Fruit fly (Drosophila melanogaster) whole organism, embryonic: ENCODE data around the gene Syx5.

Experiments
- Atf3 ChIP-seq: fragments of 200-800 bp; sonication (Bioruptor generic); optimal IDR thresholded peaks from 3 replicates; lab custom pipeline; 2016; ENCODE audit warnings: missing biosample characterization, missing genetic modification characterization
- Awh ChIP-seq: fragments of 200-800 bp; sonication (Bioruptor generic); IDR thresholded peaks from 2 replicates; pipeline ENCODE4, ENCODE4 v1.3.6; 2022; ENCODE audit warnings: missing biosample characterization, missing genetic modification characterization
- Bdp1 ChIP-seq: fragments of 200-800 bp; sonication (Bioruptor generic); optimal IDR thresholded peaks from 3 replicates; lab custom pipeline; 2016; ENCODE audit warnings: missing biosample characterization, missing genetic modification characterization
- Bgb ChIP-seq: fragments of 200-800 bp; sonication (Bioruptor generic); IDR thresholded peaks from 2 replicates; pipeline ENCODE4 v1.3.6; 2022; ENCODE audit warnings: missing biosample characterization, missing genetic modification characterization; ENCODE audit not compliant: partially characterized antibody
- CG10979 ChIP-seq: fragments of 200-800 bp; sonication (Bioruptor generic); optimal IDR thresholded peaks from 2 replicates; lab custom pipeline; 2018; ENCODE audit warnings: missing biosample characterization, mild to moderate bottlenecking, missing genetic modification characterization, moderate library complexity
- CG11093 ChIP-seq: fragments of 200-800 bp; sonication (Bioruptor generic); IDR thresholded peaks from 3 replicates; pipeline ENCODE4 v1.3.6; 2022; ENCODE audit warnings: missing biosample characterization, missing genetic modification characterization
- CG11398 ChIP-seq: fragments of 200-800 bp; sonication (Bioruptor generic); optimal IDR thresholded peaks from 2 replicates; lab custom pipeline; 2016; ENCODE audit warnings: missing biosample characterization, missing genetic modification characterization
- CG11456 ChIP-seq: fragments of 200-800 bp; sonication (Bioruptor generic); IDR thresholded peaks from 3 replicates; pipeline ENCODE4 v1.3.6; 2022; ENCODE audit warnings: missing biosample characterization, missing genetic modification characterization
- CG12219 ChIP-seq: fragments of 200-800 bp; sonication (Bioruptor generic); optimal IDR thresholded peaks from 3 replicates; lab custom pipeline; 2018; ENCODE audit warnings: missing biosample characterization, mild to moderate bottlenecking, missing genetic modification characterization
- CG12391 ChIP-seq: fragments of 200-800 bp; sonication (Bioruptor generic); optimal IDR thresholded peaks from 3 replicates; lab custom pipeline; 2018; ENCODE audit warnings: missing biosample characterization, mild to moderate bottlenecking, missing genetic modification characterization, moderate library complexity
- CG13123 ChIP-seq: fragments of 200-800 bp; sonication (Bioruptor generic); optimal IDR thresholded peaks from 2 replicates; lab custom pipeline; 2016; ENCODE audit warnings: missing biosample characterization, missing genetic modification characterization
- CG14050 ChIP-seq: fragments of 200-800 bp; sonication (Bioruptor generic); IDR thresholded peaks from 3 replicates; pipeline ENCODE4 v1.3.6; 2022; ENCODE audit warnings: missing biosample characterization, missing genetic modification characterization
- CG17612 ChIP-seq: fragments of 200-800 bp; sonication (Bioruptor generic); IDR thresholded peaks from 2 replicates; pipeline ENCODE4 v1.3.6; 2022; ENCODE audit warnings: missing biosample characterization, missing genetic modification characterization
- CG17802 ChIP-seq: fragments of 200-800 bp; sonication (Bioruptor generic); optimal IDR thresholded peaks from 2 replicates; lab custom pipeline; 2018; ENCODE audit warnings: missing biosample characterization, mild to moderate bottlenecking, missing genetic modification characterization, moderate library complexity
- CG18599 ChIP-seq: fragments of 200-800 bp; sonication (Bioruptor generic); optimal IDR thresholded peaks from 3 replicates; lab custom pipeline; 2017; ENCODE audit warnings: missing biosample characterization, missing genetic modification characterization, mild to moderate bottlenecking, moderate library complexity, missing genetic modification reagents
- CG31388 ChIP-seq: fragments of 200-800 bp; sonication (Bioruptor generic); optimal IDR thresholded peaks from 2 replicates; lab custom pipeline; 2016; ENCODE audit warnings: missing biosample characterization, missing genetic modification characterization
- CG32532 ChIP-seq: fragments of 200-800 bp; sonication (Bioruptor generic); IDR thresholded peaks from 2 replicates; pipeline ENCODE4 v1.3.6; 2022; ENCODE audit warnings: missing biosample characterization, missing genetic modification characterization
- CG3995 ChIP-seq: fragments of 200-800 bp; sonication (Bioruptor generic); optimal IDR thresholded peaks from 3 replicates; lab custom pipeline; 2016; ENCODE audit warnings: missing biosample characterization, missing genetic modification characterization
- CG4820 ChIP-seq: fragments of 200-800 bp; sonication (Bioruptor generic); optimal IDR thresholded peaks from 3 replicates; lab custom pipeline; 2016; ENCODE audit warnings: missing biosample characterization, missing genetic modification characterization
- CG6683 ChIP-seq: fragments of 200-800 bp; sonication (Bioruptor generic); optimal IDR thresholded peaks from 2 replicates; lab custom pipeline; 2017; ENCODE audit warnings: missing biosample characterization, mild to moderate bottlenecking, missing genetic modification characterization, missing genetic modification reagents
- CG7556 ChIP-seq: fragments of 200-800 bp; sonication (Bioruptor generic); optimal IDR thresholded peaks from 2 replicates; lab custom pipeline; 2017; ENCODE audit warnings: missing biosample characterization, mild to moderate bottlenecking, missing genetic modification characterization
- CG7786 ChIP-seq: fragments of 200-800 bp; sonication (Bioruptor generic); optimal IDR thresholded peaks from 2 replicates; lab custom pipeline; 2016; ENCODE audit warnings: missing biosample characterization, missing genetic modification characterization
- CG9727 ChIP-seq: fragments of 200-800 bp; sonication (Bioruptor generic); optimal IDR thresholded peaks from 3 replicates; lab custom pipeline; 2017; ENCODE audit warnings: missing biosample characterization, mild to moderate bottlenecking, missing genetic modification characterization
- CG9932 ChIP-seq: fragments of 200-800 bp; sonication (Bioruptor generic); IDR thresholded peaks from 2 replicates; pipeline ENCODE4 v1.3.6; 2022; ENCODE audit warnings: missing biosample characterization, missing genetic modification characterization
- CoRest ChIP-seq: fragments of 200-800 bp; sonication (Bioruptor generic); optimal IDR thresholded peaks from 3 replicates; lab custom pipeline; 2018; ENCODE audit warnings: missing biosample characterization, mild to moderate bottlenecking, missing genetic modification characterization, moderate library complexity
- Dek ChIP-seq: fragments of 200-800 bp; sonication (Bioruptor generic); optimal IDR thresholded peaks from 3 replicates; lab custom pipeline; 2019; ENCODE audit warnings: missing biosample characterization, mild to moderate bottlenecking, missing genetic modification characterization, moderate library complexity
- Drgx ChIP-seq: fragments of 200-800 bp; sonication (Bioruptor generic); IDR thresholded peaks from 2 replicates; pipeline ENCODE4 v1.3.6; 2022; ENCODE audit warnings: missing biosample characterization, missing genetic modification characterization
- Hmx ChIP-seq: fragments of 200-800 bp; sonication (Bioruptor generic); optimal IDR thresholded peaks from 2 replicates; lab custom pipeline; 2016; ENCODE audit warnings: missing biosample characterization, missing genetic modification characterization
- Hsf ChIP-seq: fragments of 200-800 bp; sonication (Bioruptor generic); optimal IDR thresholded peaks from 3 replicates; lab custom pipeline; 2016; ENCODE audit warnings: missing biosample characterization, missing genetic modification characterization
- Nf-YA ChIP-seq: fragments of 200-800 bp; sonication (Bioruptor generic); IDR thresholded peaks from 2 replicates; pipeline ENCODE4 v1.3.6; 2022; ENCODE audit warnings: missing biosample characterization, missing genetic modification characterization
- Ptx1 ChIP-seq: fragments of 200-800 bp; sonication (Bioruptor generic); IDR thresholded peaks from 2 replicates; pipeline ENCODE4 v1.3.6; 2022; ENCODE audit warnings: missing biosample characterization, missing genetic modification characterization
- Rx ChIP-seq: fragments of 200-800 bp; sonication (Bioruptor generic); IDR thresholded peaks from 2 replicates; pipeline ENCODE4 v1.3.6; 2022; ENCODE audit warnings: missing biosample characterization, missing genetic modification characterization
- bcd ChIP-seq: fragments of 200-800 bp; sonication (Bioruptor generic); optimal IDR thresholded peaks from 2 replicates; lab custom pipeline; 2017; ENCODE audit warnings: missing biosample characterization, mild to moderate bottlenecking, missing genetic modification characterization
- chif ChIP-seq, 2 experiments: fragments of 200-800 bp; sonication (Bioruptor generic); optimal IDR thresholded peaks; 3 replicates each; lab custom pipeline; 2016; ENCODE audit warnings: missing biosample characterization in 2 of 2, missing genetic modification characterization in 2 of 2
- crc ChIP-seq: fragments of 200-800 bp; sonication (Bioruptor generic); optimal IDR thresholded peaks from 2 replicates; lab custom pipeline; 2016; ENCODE audit warnings: missing biosample characterization, missing genetic modification characterization
- cwo ChIP-seq: fragments of 200-800 bp; sonication (Bioruptor generic); optimal IDR thresholded peaks from 3 replicates; lab custom pipeline; 2017; ENCODE audit warnings: missing biosample characterization, missing genetic modification characterization, mild to moderate bottlenecking, moderate library complexity, missing genetic modification reagents
- dimm ChIP-seq: fragments of 200-800 bp; sonication (Bioruptor generic); IDR thresholded peaks from 2 replicates; pipeline ENCODE4 v1.3.6; 2022; ENCODE audit warnings: missing biosample characterization, missing genetic modification characterization
- disco-r ChIP-seq: fragments of 200-800 bp; sonication (Bioruptor generic); optimal IDR thresholded peaks from 2 replicates; lab custom pipeline; 2016; ENCODE audit warnings: missing biosample characterization, missing genetic modification characterization
- gcm2 ChIP-seq: fragments of 200-800 bp; sonication (Bioruptor generic); optimal IDR thresholded peaks from 2 replicates; lab custom pipeline; 2016; ENCODE audit warnings: missing biosample characterization, missing genetic modification characterization
- gro ChIP-seq: fragments of 200-800 bp; sonication (Bioruptor generic); optimal IDR thresholded peaks from 2 replicates; lab custom pipeline; 2016; ENCODE audit warnings: missing biosample characterization, missing genetic modification characterization
- hb ChIP-seq: fragments of 200-800 bp; sonication (Bioruptor generic); IDR thresholded peaks from 3 replicates; pipeline ENCODE4 v1.3.6; 2022; ENCODE audit warnings: missing biosample characterization, missing genetic modification characterization; ENCODE audit not compliant: partially characterized antibody
- jing ChIP-seq: fragments of 200-800 bp; sonication (Bioruptor generic); optimal IDR thresholded peaks from 2 replicates; lab custom pipeline; 2018; ENCODE audit warnings: missing biosample characterization, mild to moderate bottlenecking, missing genetic modification characterization
- maf-S ChIP-seq: fragments of 200-800 bp; sonication (Bioruptor generic); optimal IDR thresholded peaks from 2 replicates; lab custom pipeline; 2016; ENCODE audit warnings: missing biosample characterization, missing genetic modification characterization
- pfk ChIP-seq: fragments of 200-800 bp; sonication (Bioruptor generic); optimal IDR thresholded peaks from 2 replicates; lab custom pipeline; 2018; ENCODE audit warnings: missing biosample characterization, mild to moderate bottlenecking, missing genetic modification characterization, moderate library complexity
- repo ChIP-seq: fragments of 200-800 bp; sonication (Bioruptor generic); optimal IDR thresholded peaks from 2 replicates; lab custom pipeline; 2016; ENCODE audit warnings: missing biosample characterization, missing genetic modification characterization
- rib ChIP-seq: fragments of 200-800 bp; sonication (Bioruptor generic); IDR thresholded peaks from 2 replicates; pipeline ENCODE4 v1.3.6; 2022; ENCODE audit warnings: missing biosample characterization, missing genetic modification characterization
- slou ChIP-seq: fragments of 200-800 bp; sonication (Bioruptor generic); optimal IDR thresholded peaks from 3 replicates; lab custom pipeline; 2016; ENCODE audit warnings: missing biosample characterization, missing genetic modification characterization
- toy ChIP-seq: fragments of 200-800 bp; sonication (Bioruptor generic); IDR thresholded peaks from 2 replicates; pipeline ENCODE4 v1.3.6; 2022; ENCODE audit warnings: missing biosample characterization, missing genetic modification characterization
- tx ChIP-seq: fragments of 200-800 bp; sonication (Bioruptor generic); optimal IDR thresholded peaks from 2 replicates; lab custom pipeline; 2016; ENCODE audit warnings: missing biosample characterization, missing genetic modification characterization
- wek ChIP-seq: fragments of 200-800 bp; sonication (Bioruptor generic); optimal IDR thresholded peaks from 3 replicates; lab custom pipeline; 2018; ENCODE audit warnings: missing biosample characterization, mild to moderate bottlenecking, missing genetic modification characterization, moderate library complexity

Gene Syx5

DNA sequence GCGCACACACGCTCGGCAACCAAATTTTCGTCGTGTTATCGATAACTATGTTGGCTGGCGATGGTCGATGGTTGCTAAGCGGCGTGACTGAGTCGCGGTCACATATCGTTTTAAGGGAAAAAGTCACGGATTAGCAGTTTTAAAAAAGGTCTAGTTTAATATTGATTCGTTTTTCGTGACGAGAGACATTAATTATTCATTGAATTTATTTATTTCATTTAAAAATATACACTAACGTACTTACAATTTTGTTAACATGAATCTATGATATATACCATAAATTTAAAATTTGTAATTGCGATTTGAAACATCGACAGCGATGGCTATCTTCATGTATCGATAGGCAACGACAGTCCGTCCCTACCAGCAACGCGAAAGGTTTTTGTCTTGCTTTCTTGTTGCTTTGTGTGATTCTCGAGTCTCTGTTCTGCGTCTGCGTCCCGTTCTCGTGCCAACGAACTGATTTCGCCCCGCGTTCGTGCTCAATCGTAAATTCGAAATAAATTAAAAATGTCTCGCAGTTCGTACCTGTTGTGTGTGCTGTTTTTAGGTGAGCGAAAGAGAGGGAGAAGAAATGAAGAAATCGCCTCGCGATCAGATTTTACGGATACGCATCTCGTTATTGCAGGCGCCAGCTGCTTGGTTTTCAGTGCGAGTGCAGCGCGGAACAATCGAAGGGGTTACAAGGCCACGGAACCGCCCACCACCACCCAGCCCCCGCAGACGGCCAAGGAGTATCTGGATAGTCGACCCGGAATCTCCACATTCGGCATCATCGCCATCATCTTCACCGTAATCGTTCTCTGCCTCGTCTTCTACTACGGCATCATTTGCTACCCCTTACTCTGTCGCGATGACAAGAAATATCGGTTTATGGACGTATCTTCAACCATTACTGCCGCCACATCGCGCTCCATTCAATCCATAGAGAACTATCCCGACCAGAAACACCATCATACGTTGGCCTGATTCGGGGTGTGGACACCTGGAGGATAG, 45.7 kb downstream of the Syx5 start, which contains the start of the genes Hyls1, chif and CG4455 (continued):
- no peak for TF ChIP-seq toy (GFP tag; lab: Robert Waterston, UW)
- TF ChIP-seq chif (GFP tag; optimal IDR thresholded peaks at IDR 0.05; lab: Kevin White, UChicago) = peak; percentile 4 to 26
- TF ChIP-seq CG4820 (GFP tag; lab: Kevin White, UChicago) = no peak
- no peak for TF ChIP-seq CG10979 (tag; lab: Kevin White, UChicago)
- TF ChIP-seq bcd (GFP tag; lab: Kevin White, UChicago) = peak; percentile 58
- TF ChIP-seq jing = no peak
- TF ChIP-seq CG11093 (GFP tag; lab: Robert Waterston, UW) = no peak
- no peak for TF ChIP-seq dimm (GFP tag; lab: Robert Waterston, UW)
- TF ChIP-seq Drgx (GFP tag; lab: Robert Waterston, UW) = no peak
- TF ChIP-seq pfk = no peak
- TF ChIP-seq tx (GFP tag; lab: Kevin White, UChicago) = no peak
- no peak for TF ChIP-seq crc (GFP tag; lab: Kevin White, UChicago)
- no peak for TF ChIP-seq CG31388 (GFP tag; lab: Kevin White, UChicago)
- TF ChIP-seq Bgb (GFP tag; lab: Robert Waterston, UW) = peak; percentile 85
- TF ChIP-seq disco-r (GFP tag; lab: Kevin White, UChicago) = no peak
- TF ChIP-seq Atf3 (GFP tag; lab: Kevin White, UChicago) = no peak
- peak; percentile 89 for TF ChIP-seq hb (GFP tag; lab: Robert Waterston, UW)
- no peak for TF ChIP-seq Nf-YA (GFP tag; lab: Robert Waterston, UW)
- TF ChIP-seq Hmx = no peak
- no peak for TF ChIP-seq CG17612 (GFP tag; lab: Robert Waterston, UW)
- peak; percentile 66 for TF ChIP-seq CG9727 (GFP tag; lab: Kevin White, UChicago)
- no peak for TF ChIP-seq CG17802 (tag; lab: Kevin White, UChicago)
- peak; percentile 41 for TF ChIP-seq Dek
- peak; percentile 20; the same call in 1 of the 2 replicates for TF ChIP-seq Ptx1
- TF ChIP-seq rib (GFP tag; lab: Robert Waterston, UW) = no peak
- no peak for TF ChIP-seq CG7556 (GFP tag; lab: Kevin White, UChicago)
- TF ChIP-seq CG12219 (GFP tag; lab: Kevin White, UChicago) = no peak
- TF ChIP-seq CG12391 (tag; lab: Kevin White, UChicago) = peak; percentile 43
- no peak for TF ChIP-seq repo (GFP tag; lab: Kevin White, UChicago)
- peak; percentile 34 for TF ChIP-seq CG18599 (GFP tag; lab: Kevin White, UChicago)
- TF ChIP-seq Bdp1 (GFP tag; lab: Kevin White, UChicago) = no peak
- no peak for TF ChIP-seq CG14050 (GFP tag; lab: Robert Waterston, UW)
- TF ChIP-seq maf-S (GFP tag; lab: Kevin White, UChicago) = no peak
- peak; percentile 78 for TF ChIP-seq CoRest (tag; lab: Kevin White, UChicago)
- peak; percentile 13 for TF ChIP-seq slou (GFP tag; lab: Kevin White, UChicago)
- TF ChIP-seq CG11398 (GFP tag; lab: Kevin White, UChicago) = no peak
- TF ChIP-seq gro (GFP tag; lab: Kevin White, UChicago) = no peak
- no peak for TF ChIP-seq CG6683 (GFP tag; lab: Kevin White, UChicago)
- TF ChIP-seq CG7786 (GFP tag; lab: Kevin White, UChicago) = no peak
- TF ChIP-seq gcm2 (GFP tag; lab: Kevin White, UChicago) = no peak
- peak; percentile 68 for TF ChIP-seq CG9932 (GFP tag; lab: Robert Waterston, UW)
- TF ChIP-seq CG11456 = no peak
- TF ChIP-seq Rx (GFP tag; lab: Robert Waterston, UW) = no peak
- TF ChIP-seq Hsf (GFP tag; lab: Kevin White, UChicago) = no peak
- no peak for TF ChIP-seq wek (GFP tag; lab: Kevin White, UChicago)
- TF ChIP-seq cwo (GFP tag; lab: Kevin White, UChicago) = peak; percentile 5
- TF ChIP-seq Awh (GFP tag; lab: Robert Waterston, UW) = no peak
- peak; percentile 99 for TF ChIP-seq CG3995 (GFP tag; lab: Kevin White, UChicago)
- peak; percentile 26; the same call in 1 of the 2 replicates for TF ChIP-seq CG32532
- TF ChIP-seq CG13123 (GFP tag; lab: Kevin White, UChicago) = no peak
